Worm (Caenorhabditis elegans) whole organism, L4/young adult: ENCODE measurements around the gene srh-292.

Experiments
- W03F9.2 ChIP-seq: fragments of 150-350 bp; optimal IDR thresholded peaks from 2 replicates; lab custom pipeline; 2014; ENCODE audit warnings: missing biosample characterization, missing genetic modification characterization
- dao-5 ChIP-seq: sonication (generic microtip); optimal IDR thresholded peaks from 2 replicates; lab custom pipeline; 2016; ENCODE audit warnings: missing genotype, missing genetic modification characterization, moderate library complexity, missing compliant biosample characterization
- him-1 ChIP-seq: sonication (generic microtip); optimal IDR thresholded peaks from 2 replicates; lab custom pipeline; 2016; ENCODE audit warnings: missing genotype, missing genetic modification reagents, missing genetic modification characterization, missing compliant biosample characterization

- no peak for TF ChIP-seq W03F9.2
- no peak for TF ChIP-seq dao-5 (tag; lab: Kevin White, UChicago)
- TF ChIP-seq him-1 (tag; lab: Kevin White, UChicago) = no peak
Observed at ce11 chrV:17805323-17805722, 2.8 kb downstream of the srh-292 start, which contains the start of gene srh-291.
